Worm (Caenorhabditis elegans) whole organism, mixed stage, embryonic: ENCODE results near the gene madf-5.

ENCODE experiments used
- bed-3 ChIP-seq: fragments of 200-800 bp; sonication (Bioruptor generic); optimal IDR thresholded peaks from 3 replicates; lab custom pipeline; 2018; ENCODE audit warnings: mild to moderate bottlenecking, missing genetic modification characterization, moderate library complexity, missing compliant biosample characterization
- blmp-1 ChIP-seq: fragments of 150-350 bp; optimal IDR thresholded peaks from 2 replicates; lab custom pipeline; 2014; ENCODE audit warnings: missing biosample characterization, missing genetic modification characterization
- ceh-43 ChIP-seq: fragments of 200-800 bp; sonication (Bioruptor generic); optimal IDR thresholded peaks from 2 replicates; lab custom pipeline; 2018; ENCODE audit warnings: mild to moderate bottlenecking, missing genetic modification characterization, moderate library complexity, missing compliant biosample characterization
- ceh-83 ChIP-seq: fragments of 200-800 bp; sonication (Bioruptor generic); optimal IDR thresholded peaks from 2 replicates; lab custom pipeline; 2018; ENCODE audit warnings: mild to moderate bottlenecking, missing genetic modification characterization, missing compliant biosample characterization
- ces-1 ChIP-seq: fragments of 150-350 bp; optimal IDR thresholded peaks from 2 replicates; lab custom pipeline; 2014; ENCODE audit warnings: missing biosample characterization, missing genetic modification reagents, missing genetic modification characterization
- cnd-1 ChIP-seq: fragments of 200-800 bp; sonication (Bioruptor generic); optimal IDR thresholded peaks from 2 replicates; lab custom pipeline; 2018; ENCODE audit warnings: mild to moderate bottlenecking, missing genetic modification characterization, missing compliant biosample characterization
- drap-1 ChIP-seq: fragments of 200-800 bp; sonication (Bioruptor generic); optimal IDR thresholded peaks from 3 replicates; lab custom pipeline; 2018; ENCODE audit warnings: mild to moderate bottlenecking, missing genetic modification characterization, missing compliant biosample characterization
- elt-1 ChIP-seq: sonication (generic microtip); optimal IDR thresholded peaks from 2 replicates; lab custom pipeline; 2017; ENCODE audit warnings: missing genetic modification characterization, mild to moderate bottlenecking, missing compliant biosample characterization, antibody characterized with exemption, moderate library complexity, borderline replicate concordance; ENCODE audit not compliant: insufficient read depth
- elt-3 ChIP-seq: fragments of 150-350 bp; optimal IDR thresholded peaks from 2 replicates; lab custom pipeline; 2014; ENCODE audit warnings: missing biosample characterization, missing genetic modification characterization
- flh-1 ChIP-seq: fragments of 200-800 bp; sonication (Bioruptor generic); optimal IDR thresholded peaks from 2 replicates; lab custom pipeline; 2018; ENCODE audit warnings: mild to moderate bottlenecking, missing genetic modification characterization, moderate library complexity, missing compliant biosample characterization
- ham-2 ChIP-seq: fragments of 200-800 bp; sonication (Bioruptor generic); optimal IDR thresholded peaks from 2 replicates; lab custom pipeline; 2018; ENCODE audit warnings: mild to moderate bottlenecking, missing genetic modification characterization, missing compliant biosample characterization
- hlh-1 ChIP-seq: fragments of 150-350 bp; optimal IDR thresholded peaks from 2 replicates; lab custom pipeline; 2014; ENCODE audit warnings: missing biosample characterization, missing genetic modification reagents, missing genetic modification characterization
- lin-32 ChIP-seq: fragments of 200-800 bp; sonication (Bioruptor generic); optimal IDR thresholded peaks from 2 replicates; lab custom pipeline; 2018; ENCODE audit warnings: mild to moderate bottlenecking, missing genetic modification characterization, missing compliant biosample characterization
- lsy-2 ChIP-seq: fragments of 150-350 bp; optimal IDR thresholded peaks from 2 replicates; lab custom pipeline; 2014; ENCODE audit warnings: missing biosample characterization, missing genetic modification characterization
- mab-5 ChIP-seq: fragments of 150-350 bp; optimal IDR thresholded peaks from 2 replicates; lab custom pipeline; 2014; ENCODE audit warnings: missing biosample characterization, missing genetic modification characterization
- mep-1 ChIP-seq: fragments of 150-350 bp; optimal IDR thresholded peaks from 2 replicates; lab custom pipeline; 2017; ENCODE audit warnings: missing biosample characterization, missing genetic modification reagents, missing genetic modification characterization, inconsistent platforms
- mls-2 ChIP-seq: sonication (generic microtip); optimal IDR thresholded peaks from 2 replicates; lab custom pipeline; 2016; ENCODE audit warnings: mild to moderate bottlenecking, missing genetic modification characterization, moderate library complexity, missing compliant biosample characterization
- nhr-2 ChIP-seq: fragments of 150-350 bp; optimal IDR thresholded peaks from 2 replicates; lab custom pipeline; 2014; ENCODE audit warnings: missing biosample characterization, missing genetic modification characterization
- nhr-28 ChIP-seq: fragments of 150-350 bp; optimal IDR thresholded peaks from 2 replicates; lab custom pipeline; 2014; ENCODE audit warnings: missing biosample characterization, missing genetic modification characterization
- sem-2 ChIP-seq: fragments of 200-800 bp; sonication (Bioruptor generic); optimal IDR thresholded peaks from 2 replicates; lab custom pipeline; 2018; ENCODE audit warnings: mild to moderate bottlenecking, missing genetic modification characterization, missing compliant biosample characterization
- snpc-4 ChIP-seq: fragments of 150-350 bp; optimal IDR thresholded peaks from 2 replicates; lab custom pipeline; 2014; ENCODE audit warnings: missing biosample characterization, missing genetic modification characterization
- tbx-8 ChIP-seq: fragments of 200-800 bp; sonication (Bioruptor generic); optimal IDR thresholded peaks from 2 replicates; lab custom pipeline; 2018; ENCODE audit warnings: mild to moderate bottlenecking, missing genetic modification characterization, moderate library complexity, missing compliant biosample characterization
- unc-120 ChIP-seq: sonication (generic microtip); optimal IDR thresholded peaks from 2 replicates; lab custom pipeline; 2017; ENCODE audit warnings: missing genetic modification characterization, missing compliant biosample characterization; ENCODE audit not compliant: poor library complexity, severe bottlenecking
- unc-62 ChIP-seq: fragments of 150-350 bp; optimal IDR thresholded peaks from 2 replicates; lab custom pipeline; 2014; ENCODE audit warnings: missing biosample characterization, missing genetic modification reagents, missing genetic modification characterization
- zip-8 ChIP-seq: fragments of 150-350 bp; optimal IDR thresholded peaks from 2 replicates; lab custom pipeline; 2014; ENCODE audit warnings: missing biosample characterization, missing genetic modification characterization
- ztf-11 ChIP-seq: fragments of 150-350 bp; optimal IDR thresholded peaks from 2 replicates; lab custom pipeline; 2014; ENCODE audit warnings: missing biosample characterization, missing genetic modification characterization

The madf-5 gene

DNA sequence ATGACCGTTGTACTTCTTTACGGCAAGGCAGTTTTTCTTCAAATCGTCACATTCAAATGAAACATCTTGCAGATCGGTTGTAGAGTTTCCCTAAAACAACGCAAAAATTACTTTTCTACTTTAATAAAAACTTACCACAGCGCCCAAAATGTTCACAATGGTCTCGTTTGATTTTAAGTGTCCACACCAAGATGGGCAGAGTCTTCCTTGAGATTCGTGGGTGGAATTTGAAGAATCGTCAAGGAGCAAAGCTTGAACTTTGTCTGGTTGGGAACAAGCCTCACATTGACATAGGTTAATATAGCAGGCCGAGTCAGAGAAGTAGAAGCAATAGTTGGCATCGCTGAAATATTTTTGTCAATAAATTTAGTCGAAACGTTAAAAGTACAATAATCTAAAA, 31.6 kb downstream of the madf-5 start:
- no peak for TF ChIP-seq lin-32 (GFP tag; lab: Kevin White, UChicago)
- TF ChIP-seq elt-1 (tag; lab: Kevin White, UChicago), result no peak
- TF ChIP-seq lsy-2 (tag; lab: Kevin White, UChicago), result no peak
- TF ChIP-seq ztf-11 (tag; lab: Kevin White, UChicago), result no peak
- TF ChIP-seq ces-1 (GFP tag; lab: Kevin White, UChicago), result no peak
- no peak for TF ChIP-seq ceh-83 (GFP tag; lab: Kevin White, UChicago)
- TF ChIP-seq elt-3 (tag; lab: Kevin White, UChicago), result no peak
- no peak for TF ChIP-seq ceh-43 (GFP tag; lab: Kevin White, UChicago)
- TF ChIP-seq, all 35 proteins: peak for 0

DNA sequence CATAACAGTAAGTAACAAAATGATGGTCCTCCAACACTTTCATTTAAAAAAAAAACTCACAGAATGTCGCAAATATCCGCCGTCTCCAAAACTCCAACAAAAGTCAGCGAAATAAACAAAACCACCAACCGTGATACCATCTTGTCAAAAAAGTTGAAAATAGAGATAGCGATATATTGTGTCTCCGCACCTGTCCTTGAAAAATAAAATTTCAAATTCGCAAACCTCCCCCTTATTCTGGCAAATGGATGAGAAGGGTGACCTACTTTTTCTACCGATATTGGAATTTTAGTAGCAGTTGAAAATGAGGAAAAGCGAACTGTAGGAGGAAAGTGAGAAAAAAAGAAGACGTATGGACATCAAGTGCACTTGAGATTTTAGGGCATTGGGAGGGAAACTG, 32.1 kb downstream of the madf-5 start, which contains the start of gene F19H8.2:
Gene F19H8.2, minus strand, starts transcription at position 391 of the 400 bp plus-strand sequence.
- TF ChIP-seq bed-3 (GFP tag; lab: Kevin White, UChicago) (no peak), mab-5 (no peak), snpc-4 (tag; lab: Kevin White, UChicago) (no peak), ces-1 (GFP tag; lab: Kevin White, UChicago) (no peak), elt-1 (tag; lab: Kevin White, UChicago) (no peak), lin-32 (GFP tag; lab: Kevin White, UChicago) (no peak), unc-62 (no peak), ham-2 (GFP tag; lab: Kevin White, UChicago) (no peak), flh-1 (GFP tag; lab: Kevin White, UChicago) (no peak), mls-2 (tag; lab: Kevin White, UChicago) (no peak), cnd-1 (no peak)

ce11 chrII:14606172-14606571, 32.8 kb downstream of the madf-5 start, which contains the start of gene arl-3:
arl-3 (plus strand) TSS chrII:14606472.
- no peak for TF ChIP-seq nhr-28
- TF ChIP-seq blmp-1, result no peak

- TF ChIP-seq zip-8 (tag; lab: Kevin White, UChicago) (no peak), ceh-83 (GFP tag; lab: Kevin White, UChicago) (no peak), mep-1 (tag; lab: Kevin White, UChicago) (no peak), ztf-11 (tag; lab: Kevin White, UChicago) (no peak), cnd-1 (no peak), elt-3 (tag; lab: Kevin White, UChicago) (no peak), sem-2 (GFP tag; lab: Kevin White, UChicago) (no peak), snpc-4 (tag; lab: Kevin White, UChicago) (no peak), unc-62 (no peak), hlh-1 (tag; lab: Kevin White, UChicago) (no peak), unc-120 (tag; lab: Kevin White, UChicago) (no peak), tbx-8 (no peak), nhr-28 (no peak)
Observed at ce11 chrII:14608508-14608907, 35.1 kb downstream of the madf-5 start.

DNA sequence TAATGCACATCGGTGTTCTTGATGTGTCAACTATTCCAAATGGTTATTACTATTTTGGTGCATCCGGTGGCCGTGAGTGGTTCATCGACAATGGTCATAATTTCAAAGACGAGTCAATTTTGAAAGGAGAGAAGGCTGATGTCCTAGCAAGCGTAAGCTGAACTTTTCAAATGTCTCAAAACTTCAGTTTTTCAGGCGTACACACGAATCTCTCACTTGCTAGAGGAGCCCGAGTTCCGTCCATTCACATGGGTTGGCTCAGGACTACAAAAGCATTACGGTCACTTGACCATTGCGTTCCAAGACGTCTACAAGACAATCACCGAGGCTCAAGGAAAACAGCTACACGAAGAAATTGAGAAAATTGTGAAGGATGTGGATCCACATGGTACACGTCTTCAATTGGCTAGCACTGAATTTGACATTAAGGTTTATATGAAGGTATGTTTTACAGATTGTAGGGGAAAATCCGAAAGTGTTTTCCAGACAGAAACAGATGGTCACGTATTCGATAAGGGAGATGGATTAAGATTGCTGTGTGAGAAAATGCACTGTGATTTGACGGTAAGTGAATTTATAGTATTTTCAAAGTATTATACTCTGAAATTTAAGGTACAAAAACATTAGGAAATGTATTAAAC, 36.0 kb downstream of the madf-5 start:
- no peak for TF ChIP-seq ham-2 (GFP tag; lab: Kevin White, UChicago)

ce11 chrII:14610492-14611142, 37.2 kb downstream of the madf-5 start:
- TF ChIP-seq nhr-2 (no peak), lin-32 (GFP tag; lab: Kevin White, UChicago) (no peak), ceh-83 (GFP tag; lab: Kevin White, UChicago) (no peak), drap-1 (GFP tag; lab: Kevin White, UChicago) (no peak), ham-2 (GFP tag; lab: Kevin White, UChicago) (no peak), zip-8 (tag; lab: Kevin White, UChicago) (no peak), elt-3 (tag; lab: Kevin White, UChicago) (no peak), sem-2 (GFP tag; lab: Kevin White, UChicago) (no peak)
